Fruit fly (Drosophila melanogaster): Measurements from ENCODE around the gene Mpi.
A peak's percentile ranks its signal among the peaks of the same experiment; 100 is the strongest.

Gene Mpi

dm6 chr3R:9774147-9774546, 14.7 kb downstream of the Mpi start, which contains the start of gene Whamy (continued):
- peak; percentile 73 for TF ChIP-seq CG10543 (GFP tag; optimal IDR thresholded peaks at IDR 0.05)
- no peak for TF ChIP-seq vfl (GFP tag; optimal IDR thresholded peaks at IDR 0.05)
- TF ChIP-seq CG6765 (GFP tag; optimal IDR thresholded peaks at IDR 0.05), result no peak
- peak; percentile 75 for TF ChIP-seq sug (tag; optimal IDR thresholded peaks at IDR 0.05)
- 0 out of 4 replicates have a peak, but pooled peaks have one; percentile 33 for TF ChIP-seq chinmo (GFP tag; IDR thresholded peaks at IDR 0.05; ENCODE audit: partially characterized antibody)
- TF ChIP-seq CG7556 (GFP tag; optimal IDR thresholded peaks at IDR 0.05), result no peak
- TF ChIP-seq grn (GFP tag; optimal IDR thresholded peaks at IDR 0.05), result peak; percentile 62
- TF ChIP-seq Dref (GFP tag; IDR thresholded peaks at IDR 0.05), result no peak
- TF ChIP-seq CG8765 (GFP tag; IDR thresholded peaks at IDR 0.05), result no peak
- peak; percentile 44 for TF ChIP-seq kay (GFP tag; optimal IDR thresholded peaks at IDR 0.05)
- TF ChIP-seq Xbp1 (GFP tag; optimal IDR thresholded peaks at IDR 0.05), result no peak
- TF ChIP-seq CG9727 (GFP tag; optimal IDR thresholded peaks at IDR 0.05), result no peak
- peak; percentile 74 for TF ChIP-seq exex (tag; optimal IDR thresholded peaks at IDR 0.05)
- peak; percentile 76 for TF ChIP-seq CG34376 (GFP tag; optimal IDR thresholded peaks at IDR 0.05)
- no peak for TF ChIP-seq dmrt99B (tag; optimal IDR thresholded peaks at IDR 0.05)

dm6 chr3R:9774821-9775220, 15.4 kb downstream of the Mpi start, which contains the start of gene topi:
TSS of gene topi (plus strand) at chr3R:9775121.
- TF ChIP-seq ara (GFP tag; IDR thresholded peaks at IDR 0.05), result no peak
- TF ChIP-seq CG12744 (GFP tag; optimal IDR thresholded peaks at IDR 0.05), result no peak
- TF ChIP-seq CG8281 (tag; optimal IDR thresholded peaks at IDR 0.05), result no peak

DNA sequence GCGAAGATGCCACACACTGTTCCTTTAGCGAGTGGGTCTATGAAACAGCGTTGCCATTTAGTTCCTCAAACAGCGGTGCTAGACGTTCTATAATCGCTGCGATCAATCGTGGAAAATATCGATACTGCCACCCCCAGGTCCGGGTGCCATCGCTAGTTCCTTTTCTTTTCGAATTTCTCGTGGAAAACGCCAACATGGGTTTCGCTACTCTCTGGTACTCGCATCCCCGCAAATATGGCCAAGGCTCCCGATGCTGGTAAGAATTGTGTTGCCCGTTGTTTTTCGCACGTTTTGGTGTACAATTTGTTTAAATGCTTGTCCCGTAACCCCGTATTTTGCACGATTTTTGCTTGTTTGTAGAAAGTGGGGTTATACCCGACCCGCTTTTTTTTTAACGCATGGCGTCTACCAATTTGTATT, 18.5 kb downstream of the Mpi start, which contains the start of gene RpS29:
Gene RpS29, plus strand, starts transcription at position 102 of the 420 bp plus-strand sequence.
- peak; percentile 24 for TF ChIP-seq CG5180 (GFP tag; optimal IDR thresholded peaks at IDR 0.05)
- TF ChIP-seq Lim3 (GFP tag; IDR thresholded peaks at IDR 0.05), result peak; percentile 46; the same call in 1 of the 2 replicates
- peak; percentile 85 for TF ChIP-seq CG3281 (GFP tag; optimal IDR thresholded peaks at IDR 0.05)
- TF ChIP-seq knrl (GFP tag; IDR thresholded peaks at IDR 0.05; ENCODE audit: partially characterized antibody), result peak; percentile 95
- TF ChIP-seq grau (tag; optimal IDR thresholded peaks at IDR 0.05), result peak; percentile 76
- peak; percentile 93 for TF ChIP-seq ci (GFP tag; IDR thresholded peaks at IDR 0.05)
- peak; percentile 98 for TF ChIP-seq CG2116 (GFP tag; optimal IDR thresholded peaks at IDR 0.05)
- TF ChIP-seq hth (optimal IDR thresholded peaks at IDR 0.05), result no peak
- TF ChIP-seq trh (GFP tag; optimal IDR thresholded peaks at IDR 0.05), result peak; percentile 53
- TF ChIP-seq MTF-1 (GFP tag; optimal IDR thresholded peaks at IDR 0.05; ENCODE audit: borderline replicate concordance), result peak; percentile 79
- peak; percentile 70 for TF ChIP-seq CG9727 (GFP tag; optimal IDR thresholded peaks at IDR 0.05)
- no peak for TF ChIP-seq Hr78 (GFP tag; optimal IDR thresholded peaks at IDR 0.05)
- TF ChIP-seq CG2202 (tag; optimal IDR thresholded peaks at IDR 0.05), result peak; percentile 47
- TF ChIP-seq Doc3 (GFP tag; IDR thresholded peaks at IDR 0.05; ENCODE audit: partially characterized antibody), result peak; percentile 85
- TF ChIP-seq ssp (GFP tag; IDR thresholded peaks at IDR 0.05), result peak; percentile 49
- peak; percentile 78 for TF ChIP-seq kni (GFP tag; optimal IDR thresholded peaks at IDR 0.05)
- peak; percentile 84 for TF ChIP-seq fu2 (GFP tag; optimal IDR thresholded peaks at IDR 0.05)
- TF ChIP-seq CG7786 (GFP tag; optimal IDR thresholded peaks at IDR 0.05), result peak; percentile 86
- no peak for TF ChIP-seq jigr1 (GFP tag; IDR thresholded peaks at IDR 0.05)
- peak; percentile 87 for TF ChIP-seq CG9797 (GFP tag; optimal IDR thresholded peaks at IDR 0.05)
- TF ChIP-seq CG12219 (GFP tag; optimal IDR thresholded peaks at IDR 0.05), result peak; percentile 56
- peak; percentile 31; the same call in 1 of the 2 replicates for TF ChIP-seq klu (GFP tag; IDR thresholded peaks at IDR 0.05)
- peak; percentile 14 for TF ChIP-seq Sox102F (GFP tag; optimal IDR thresholded peaks at IDR 0.05)
- peak; percentile 94 for TF ChIP-seq NFAT (GFP tag; IDR thresholded peaks at IDR 0.05)
- peak; percentile 85 for TF ChIP-seq bcd (GFP tag; optimal IDR thresholded peaks at IDR 0.05)
- TF ChIP-seq CG9215 (GFP tag; IDR thresholded peaks at IDR 0.05), result peak; percentile 58; the same call in 1 of the 2 replicates
- TF ChIP-seq bowl (GFP tag; IDR thresholded peaks at IDR 0.05), result no peak; the same call in 1 of the 2 replicates
- 0 out of 3 replicates have a peak, but pooled peaks have one; percentile 43 for TF ChIP-seq C15 (GFP tag; IDR thresholded peaks at IDR 0.05)
- TF ChIP-seq CG7963 (GFP tag; IDR thresholded peaks at IDR 0.05; ENCODE audit: partially characterized antibody), result peak; percentile 79
- TF ChIP-seq vvl (GFP tag; IDR thresholded peaks at IDR 0.05), result peak; percentile 90
- peak; percentile 82 for TF ChIP-seq CG10654 (GFP tag; optimal IDR thresholded peaks at IDR 0.05)

All from whole organism, embryonic.